Worm (Caenorhabditis elegans): Measurements from ENCODE around the gene act-2.

act-2 gene

DNA sequence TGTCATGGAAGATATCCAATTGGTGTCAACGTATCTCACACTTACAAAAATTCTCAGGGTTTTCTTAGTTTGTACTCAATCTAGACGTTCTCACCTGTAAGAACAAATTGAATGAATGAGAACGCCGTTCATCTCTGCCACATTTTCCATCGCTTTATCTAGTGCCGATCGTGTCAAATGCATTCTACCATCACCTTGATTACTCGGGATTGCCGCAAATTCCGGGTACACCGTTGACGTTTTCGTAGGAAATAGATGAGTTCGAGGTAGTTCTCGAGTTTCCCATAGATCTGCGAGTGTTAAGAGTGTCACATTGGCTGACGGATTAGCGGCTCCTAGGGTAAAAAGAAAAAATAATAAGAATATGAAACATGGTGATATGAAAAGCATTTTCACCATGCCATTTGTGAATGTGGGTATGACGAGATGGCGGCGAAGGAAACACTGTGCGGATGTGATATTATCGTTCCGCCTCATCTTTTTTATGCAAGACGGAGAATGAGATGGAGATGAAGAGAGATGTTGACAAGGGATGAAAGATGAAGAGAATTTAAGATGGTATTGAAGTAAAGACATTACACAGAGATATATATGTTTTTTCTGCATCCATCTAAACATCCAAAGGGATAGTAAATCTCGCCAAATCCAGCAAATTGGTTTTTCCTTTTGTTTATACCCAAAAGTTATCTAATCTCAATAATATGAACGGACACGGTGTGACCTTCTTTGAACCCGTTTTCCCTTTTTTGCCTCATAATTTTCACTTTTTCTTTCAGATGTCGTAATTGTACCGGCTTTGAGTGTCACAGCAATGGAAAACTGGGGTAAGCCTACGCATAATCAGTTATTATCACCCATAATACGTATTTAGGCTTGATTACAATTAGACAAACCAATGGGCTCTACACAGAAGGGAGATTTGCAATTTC is 15.5 kb upstream of the act-2 start, which contains the start of gene lact-8:
Gene lact-8 (minus strand): TSS at position 445 of the 929 bp plus-strand sequence.
- TF ChIP-seq unc-62 (GFP tag; optimal IDR thresholded peaks at IDR 0.05) = no peak

DNA sequence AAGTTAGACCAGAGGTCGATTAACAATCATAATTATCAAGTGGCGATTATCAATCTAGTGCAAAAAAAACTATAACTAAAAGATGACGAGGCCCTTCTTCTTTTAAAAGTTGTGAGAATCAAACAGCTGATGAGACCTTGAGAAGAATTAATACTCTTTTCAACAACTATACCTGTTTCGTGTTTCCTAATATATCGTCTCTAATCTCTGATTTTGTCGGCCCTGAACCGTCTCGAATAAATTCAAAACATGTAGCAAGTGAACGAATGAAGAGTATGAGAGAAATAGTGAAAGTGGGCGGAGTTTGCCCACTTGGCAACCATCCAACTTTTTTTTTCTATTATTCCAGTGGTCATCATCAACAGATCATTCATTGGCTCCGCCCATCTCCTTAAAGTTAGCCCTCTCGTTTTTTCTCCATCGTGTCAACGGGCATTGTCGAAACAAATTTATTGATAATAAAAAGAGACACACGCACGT is 9.6 kb upstream of the act-2 start, which contains the start of gene Y42A5A.1:
Gene Y42A5A.1 (plus strand): TSS at position 430 of the 480 bp plus-strand sequence.
- no peak for TF ChIP-seq unc-62 (GFP tag; optimal IDR thresholded peaks at IDR 0.05)

DNA sequence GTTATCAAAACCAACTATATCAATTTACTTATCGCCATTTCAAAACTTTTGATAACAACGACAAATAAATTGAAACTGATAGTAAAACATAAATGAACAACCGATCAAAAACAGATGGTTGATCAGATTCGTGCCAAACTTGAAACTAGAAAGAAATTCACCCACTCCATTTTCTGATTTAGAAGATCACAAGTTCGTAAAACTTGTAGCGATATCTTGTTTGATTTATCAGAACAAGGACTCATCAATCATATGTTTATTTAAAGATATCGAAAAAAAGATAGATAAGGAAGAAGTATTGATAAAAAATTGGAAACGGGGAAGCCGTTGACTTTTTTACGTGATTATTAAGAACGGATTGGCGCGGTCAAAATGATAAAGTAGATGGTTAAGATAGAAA is 9.2 kb upstream of the act-2 start:
- no peak for TF ChIP-seq unc-62 (GFP tag; optimal IDR thresholded peaks at IDR 0.05)

DNA sequence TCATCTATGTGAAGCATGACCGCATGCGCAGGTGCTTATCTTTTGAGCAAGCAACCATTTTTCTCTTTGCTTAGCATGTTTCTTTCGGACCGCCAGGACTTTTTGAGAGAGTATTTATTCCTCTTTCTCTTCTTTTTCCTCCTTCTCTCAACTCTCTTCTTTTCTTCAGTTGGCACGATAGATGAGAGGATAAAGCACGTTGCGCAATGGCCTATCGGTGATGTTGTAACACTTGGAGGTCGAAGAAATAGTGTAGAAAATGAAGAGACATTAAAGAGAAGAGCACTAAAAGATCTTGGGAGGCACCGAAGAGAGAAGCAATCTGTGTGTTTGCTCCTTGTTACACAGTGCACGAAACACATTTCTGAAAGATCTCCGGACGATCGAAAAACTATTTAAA is 5.7 kb upstream of the act-2 start:
- TF ChIP-seq unc-62 (GFP tag; optimal IDR thresholded peaks at IDR 0.05) = no peak

DNA sequence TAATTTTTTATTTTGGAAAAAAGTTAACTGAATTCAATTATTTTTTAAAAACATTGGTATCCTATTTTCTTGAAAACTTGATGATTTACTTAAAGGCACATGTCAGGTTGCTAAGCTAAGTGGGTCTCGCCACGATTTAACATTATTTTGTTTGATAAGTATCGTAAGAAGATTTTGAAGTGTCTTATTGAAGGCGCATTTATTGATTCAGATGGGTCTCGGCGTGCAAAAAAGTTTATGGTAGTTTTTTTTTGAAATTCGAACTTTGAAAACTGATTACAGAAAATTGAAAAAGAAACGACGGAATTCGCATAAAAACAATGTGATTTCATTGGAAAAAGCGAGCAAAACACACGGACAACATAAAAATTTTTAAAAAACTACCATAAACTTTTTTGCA is 5.0 kb upstream of the act-2 start:
- no peak for TF ChIP-seq unc-62 (GFP tag; optimal IDR thresholded peaks at IDR 0.05)

DNA sequence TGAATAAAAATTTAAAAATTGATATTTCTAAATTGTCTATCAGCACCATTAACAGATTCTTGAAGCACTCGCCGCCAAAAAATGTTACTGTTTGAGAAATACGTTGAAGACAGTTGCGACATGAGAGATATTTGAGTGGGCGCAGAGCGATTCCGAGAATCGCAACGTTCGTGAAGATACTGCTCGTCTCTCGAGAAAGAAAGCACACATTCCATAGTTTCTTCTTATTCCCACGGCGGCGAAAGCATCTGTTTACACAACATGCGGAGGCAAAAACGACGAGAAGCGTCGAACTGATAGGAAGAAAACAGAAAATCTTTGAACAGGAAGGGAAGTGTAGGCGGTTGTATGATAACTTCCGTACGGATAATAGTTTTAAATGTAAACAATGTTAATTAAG is 4.5 kb upstream of the act-2 start:
- no peak for TF ChIP-seq unc-62 (GFP tag; optimal IDR thresholded peaks at IDR 0.05)

DNA sequence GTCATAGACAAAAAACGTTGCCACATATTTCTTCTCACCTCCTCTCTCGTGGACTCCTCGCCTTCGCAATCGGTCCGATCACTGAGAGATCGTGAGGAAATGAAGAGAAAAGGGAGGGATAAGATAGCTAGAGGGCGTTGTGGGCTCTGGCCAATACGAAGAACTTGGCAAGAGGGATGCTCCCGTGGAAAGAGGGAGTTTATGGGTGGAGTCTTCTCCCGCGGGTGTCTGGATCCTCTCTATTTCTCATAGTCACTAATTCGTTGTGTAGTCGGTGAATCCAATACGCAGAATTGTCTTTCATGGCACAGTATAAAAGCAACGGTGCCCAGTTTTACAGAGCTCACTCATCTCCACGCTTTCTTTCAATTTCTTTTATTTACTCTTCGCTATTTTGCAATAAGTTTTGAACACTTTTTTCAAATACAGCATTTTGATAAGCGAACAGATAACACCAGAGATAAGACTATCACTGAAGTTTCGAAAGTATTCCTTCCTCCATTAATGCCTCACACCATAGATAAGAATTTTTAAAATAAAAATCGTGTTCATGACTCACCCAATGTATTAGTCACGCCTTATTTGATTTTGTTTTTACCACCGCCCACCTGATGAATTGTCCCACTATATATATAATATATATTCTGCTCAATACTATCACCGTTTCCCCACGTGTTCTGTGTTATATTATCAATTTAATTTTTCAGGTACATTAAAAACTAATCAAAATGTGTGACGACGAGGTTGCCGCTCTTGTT is 2.6 kb upstream of the act-2 start, which contains the start of gene act-1:
Gene act-1 (plus strand): TSS at position 708 of the 758 bp plus-strand sequence.
- TF ChIP-seq unc-62 (GFP tag; optimal IDR thresholded peaks at IDR 0.05) = no peak

DNA sequence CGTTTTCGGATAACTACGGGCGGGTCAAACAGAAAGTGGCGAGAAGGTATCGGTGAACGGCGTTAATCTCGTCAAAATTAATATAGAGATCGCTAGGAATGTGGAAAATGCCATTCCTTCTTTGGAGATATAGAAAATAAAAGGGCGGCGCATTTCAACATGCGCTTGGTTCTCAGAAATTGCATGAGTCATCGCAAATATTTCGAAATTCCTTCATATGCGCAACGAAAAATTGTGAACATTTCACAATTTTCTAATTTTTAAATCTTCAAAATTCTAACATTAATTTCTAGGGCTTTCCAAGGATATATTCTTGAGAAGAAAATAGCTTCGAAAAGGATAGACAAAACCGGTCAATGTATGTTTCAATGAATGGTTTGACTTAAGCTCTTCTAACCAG is 920 bp upstream of the act-2 start:
- no peak for TF ChIP-seq unc-62 (GFP tag; optimal IDR thresholded peaks at IDR 0.05)

DNA sequence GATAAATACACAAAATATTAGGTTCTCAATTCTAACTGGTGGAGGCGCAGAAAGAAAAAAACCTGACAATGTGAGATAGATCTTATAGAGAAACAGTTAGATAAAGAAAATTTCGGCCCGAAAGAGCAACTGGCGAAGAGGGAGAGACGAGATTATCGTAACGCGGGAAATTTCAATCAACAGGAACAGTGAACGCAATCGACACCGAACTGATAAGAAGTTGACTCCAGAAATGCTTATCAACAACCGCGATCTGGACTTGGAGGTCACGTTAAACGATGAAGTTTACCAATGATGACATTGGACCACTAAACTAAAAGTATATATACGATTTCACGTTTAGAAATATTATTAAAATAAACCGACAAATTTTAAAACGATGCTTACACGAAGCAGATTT is 1.6 kb downstream of the act-2 start:
- TF ChIP-seq unc-62 (GFP tag; optimal IDR thresholded peaks at IDR 0.05) = no peak

DNA sequence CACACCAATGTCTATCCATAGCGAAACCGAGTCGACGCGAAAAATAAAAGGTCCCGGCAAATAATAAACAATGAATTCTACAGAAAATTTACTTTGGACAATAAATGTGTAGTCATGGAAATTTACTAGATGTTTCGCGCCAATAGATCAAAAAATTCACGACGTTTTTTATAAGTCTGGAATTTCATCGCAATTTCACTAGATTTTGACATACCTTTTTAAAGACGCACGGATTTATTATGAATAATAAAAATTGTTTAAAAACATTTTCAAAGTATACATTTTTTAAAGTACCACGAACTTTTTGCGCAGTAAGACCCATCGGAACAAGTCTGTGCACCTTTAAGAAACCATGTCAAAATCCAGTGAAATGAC is 1.9 kb downstream of the act-2 start:
- TF ChIP-seq unc-62 (GFP tag; optimal IDR thresholded peaks at IDR 0.05) = no peak

DNA sequence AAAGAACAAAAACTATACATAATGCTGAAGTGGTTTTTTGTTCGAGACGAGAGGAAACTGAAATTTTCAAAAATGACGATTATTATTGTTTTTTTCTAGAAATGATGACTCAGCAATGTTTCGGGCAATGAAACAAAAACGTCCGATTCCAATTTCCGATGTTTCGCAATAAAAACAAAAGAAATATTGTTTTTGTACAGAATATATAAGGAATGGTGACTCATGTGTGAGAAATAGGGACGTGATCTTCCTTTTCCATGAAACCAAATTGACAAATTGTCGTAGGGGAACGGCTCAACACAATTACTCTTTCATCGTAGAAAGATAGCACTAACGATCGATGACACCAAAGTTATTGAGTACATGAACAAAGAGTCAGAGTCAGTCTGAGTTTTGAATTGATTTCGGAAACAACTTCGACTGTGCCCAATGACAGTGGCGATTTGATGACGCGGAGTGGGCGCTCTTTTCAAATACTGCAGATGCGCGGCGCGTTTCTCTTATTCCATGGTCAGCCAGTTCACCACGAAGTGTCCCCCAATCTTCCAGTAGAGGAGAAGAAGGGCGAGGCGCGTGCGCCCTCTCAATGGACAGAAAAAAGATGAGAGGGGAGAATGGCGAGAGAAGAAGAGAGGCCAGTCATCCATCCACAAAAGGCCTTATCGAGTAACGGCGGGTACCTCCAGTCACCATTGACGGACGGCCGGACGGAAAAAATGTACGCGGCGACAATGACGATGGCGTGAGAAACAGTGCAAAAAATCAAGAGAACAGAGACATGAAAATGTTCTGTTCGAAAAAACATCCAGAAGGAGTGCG is 2.5 kb downstream of the act-2 start:
- no peak for TF ChIP-seq unc-62 (GFP tag; optimal IDR thresholded peaks at IDR 0.05)

DNA sequence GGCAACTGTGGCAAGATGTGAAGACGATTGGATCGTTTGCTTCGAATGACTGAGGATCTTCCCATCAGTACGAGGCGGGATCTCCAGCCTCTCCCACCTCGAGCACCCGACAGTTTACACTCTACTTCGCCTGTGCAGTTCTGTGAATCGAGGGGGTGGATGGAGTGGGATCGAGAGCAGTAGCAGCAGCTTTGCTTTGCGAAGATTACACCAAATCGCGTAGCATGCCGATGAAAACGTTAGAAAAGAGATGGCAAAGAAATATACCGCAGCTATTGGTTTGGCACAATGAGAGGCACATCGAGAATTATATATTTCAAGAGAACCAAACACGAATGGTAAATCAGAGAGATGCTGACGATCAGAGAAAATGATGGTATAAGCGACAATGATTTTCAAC is 3.5 kb downstream of the act-2 start, which contains the start of gene act-3:
Gene act-3 (minus strand): TSS at position 51 of the 400 bp plus-strand sequence.
- no peak for TF ChIP-seq unc-62 (GFP tag; optimal IDR thresholded peaks at IDR 0.05)

DNA sequence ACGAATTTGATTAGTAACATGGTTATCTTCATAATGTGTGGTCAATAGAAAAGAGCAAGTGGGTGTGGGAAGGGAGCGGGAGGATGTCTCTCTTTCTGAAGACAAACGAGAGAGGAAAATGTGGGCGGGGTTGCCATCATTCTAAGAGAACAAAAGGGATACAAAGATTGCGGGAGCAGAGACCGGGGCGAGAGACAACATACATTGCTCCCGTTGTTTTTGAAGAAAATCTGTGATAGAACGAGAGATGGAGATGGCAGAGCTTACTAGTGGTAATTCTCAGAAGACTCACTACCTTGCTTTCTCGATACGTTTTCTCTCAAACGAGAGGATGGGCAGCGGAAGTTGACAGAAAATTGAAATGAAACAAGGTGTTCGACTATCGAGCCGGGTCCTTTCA is 4.6 kb downstream of the act-2 start:
- TF ChIP-seq unc-62 (GFP tag; optimal IDR thresholded peaks at IDR 0.05) = no peak

DNA sequence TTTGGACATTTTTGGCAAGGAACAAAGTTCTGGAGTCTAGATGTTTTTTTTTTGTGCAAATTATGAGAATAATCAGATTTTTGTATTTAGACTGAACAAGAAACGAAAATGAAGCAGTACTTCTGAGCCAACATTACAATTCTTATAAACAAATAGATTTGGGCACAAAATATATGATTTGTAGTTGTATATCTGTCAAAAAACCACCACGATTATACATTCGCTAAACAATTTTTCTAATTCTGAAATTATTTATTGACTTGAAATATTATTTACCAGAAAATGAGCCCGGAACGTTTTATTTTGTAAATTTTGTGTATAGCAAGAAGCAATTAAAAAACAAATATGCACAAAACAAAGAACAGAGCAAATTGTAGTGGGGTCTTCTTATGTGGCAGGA is 6.5 kb downstream of the act-2 start:
- TF ChIP-seq unc-62 (GFP tag; optimal IDR thresholded peaks at IDR 0.05) = no peak

DNA sequence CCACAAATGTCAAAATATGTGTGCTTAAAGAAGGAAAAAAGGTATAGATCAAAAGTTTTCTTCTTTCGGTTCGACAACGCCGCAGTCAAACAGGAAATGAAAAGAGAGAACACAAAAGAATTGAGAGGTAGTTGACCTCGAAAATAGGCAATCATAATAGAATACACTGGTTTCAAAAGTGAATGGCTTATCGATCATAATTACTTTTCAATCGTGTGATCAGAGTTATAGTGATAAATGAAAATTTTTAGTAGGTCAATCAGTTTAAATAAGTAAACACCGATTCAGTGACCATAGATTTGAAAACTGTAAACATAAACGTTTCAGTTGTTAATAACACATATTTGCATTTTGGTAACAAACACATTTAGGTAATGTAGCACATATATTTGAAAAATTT is 7.6 kb downstream of the act-2 start:
- TF ChIP-seq unc-62 (GFP tag; optimal IDR thresholded peaks at IDR 0.05) = no peak

DNA sequence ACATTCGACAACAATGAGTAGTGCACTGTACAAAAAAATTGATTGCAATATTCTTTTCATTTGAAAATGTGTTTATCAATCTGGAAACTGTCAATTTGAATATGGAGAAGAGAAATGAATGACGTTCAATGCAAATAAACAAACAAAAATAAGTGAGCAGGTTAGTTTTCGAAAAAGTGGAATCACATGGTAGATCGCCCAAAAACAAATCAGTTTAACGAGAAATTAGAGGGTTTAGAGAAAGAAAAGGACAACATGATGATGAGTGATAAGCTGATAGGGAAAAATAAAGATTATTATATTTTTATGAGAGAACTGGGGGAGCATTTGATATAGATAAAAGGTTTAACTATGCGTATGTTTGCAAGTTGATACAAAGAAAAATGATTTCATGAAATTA is 8.7 kb downstream of the act-2 start, which contains the start of gene T04C12.8:
Gene T04C12.8 (minus strand): TSS at position 82 of the 400 bp plus-strand sequence.
- no peak for TF ChIP-seq unc-62 (GFP tag; optimal IDR thresholded peaks at IDR 0.05)
